Worm (Caenorhabditis elegans) whole organism, late embryonic: ENCODE data around the gene ZK688.12.

Experiments used
- C08G9.2 ChIP-seq: sonication (generic microtip); optimal IDR thresholded peaks from 2 replicates; lab custom pipeline; 2016; ENCODE audit warnings: mild to moderate bottlenecking, missing genetic modification characterization, moderate library complexity, missing compliant biosample characterization
- F13H6.1 ChIP-seq: sonication (generic microtip); optimal IDR thresholded peaks from 2 replicates; lab custom pipeline; 2016; ENCODE audit warnings: missing genetic modification characterization, missing compliant biosample characterization
- K02D7.2 ChIP-seq: sonication (generic microtip); optimal IDR thresholded peaks from 2 replicates; lab custom pipeline; 2017; ENCODE audit warnings: mild to moderate bottlenecking, missing genetic modification characterization, missing compliant biosample characterization
- K09A11.1 ChIP-seq: sonication (generic microtip); optimal IDR thresholded peaks from 2 replicates; lab custom pipeline; 2017; ENCODE audit warnings: antibody characterized with exemption, mild to moderate bottlenecking, missing genetic modification characterization, missing compliant biosample characterization; ENCODE audit not compliant: insufficient read depth
- ahr-1 ChIP-seq: sonication (generic microtip); optimal IDR thresholded peaks from 2 replicates; lab custom pipeline; 2016; ENCODE audit warnings: missing genetic modification characterization, missing compliant biosample characterization
- ama-1 ChIP-seq: fragments of 150-350 bp; optimal IDR thresholded peaks from 2 replicates; lab custom pipeline; 2014
- ceh-14 ChIP-seq: sonication (generic microtip); optimal IDR thresholded peaks from 2 replicates; lab custom pipeline; 2016; ENCODE audit warnings: missing genotype, missing genetic modification characterization, missing compliant biosample characterization
- ceh-18 ChIP-seq: sonication (generic microtip); optimal IDR thresholded peaks from 2 replicates; lab custom pipeline; 2016; ENCODE audit warnings: missing genetic modification characterization, missing compliant biosample characterization
- ceh-19 ChIP-seq: fragments of 200-800 bp; sonication (Bioruptor generic); optimal IDR thresholded peaks from 2 replicates; lab custom pipeline; 2018; ENCODE audit warnings: mild to moderate bottlenecking, missing genetic modification characterization, missing compliant biosample characterization
- ceh-2 ChIP-seq: sonication (generic microtip); optimal IDR thresholded peaks from 2 replicates; lab custom pipeline; 2016; ENCODE audit warnings: missing genotype, missing genetic modification characterization, missing compliant biosample characterization
- ceh-24 ChIP-seq: sonication (generic microtip); optimal IDR thresholded peaks from 2 replicates; lab custom pipeline; 2016; ENCODE audit warnings: mild to moderate bottlenecking, missing genetic modification characterization, missing compliant biosample characterization
- ceh-30 ChIP-seq: fragments of 150-350 bp; optimal IDR thresholded peaks from 2 replicates; lab custom pipeline; 2014; ENCODE audit warnings: missing biosample characterization, missing genetic modification characterization
- ceh-31 ChIP-seq: sonication (generic microtip); optimal IDR thresholded peaks from 2 replicates; lab custom pipeline; 2016; ENCODE audit warnings: missing genetic modification characterization, missing compliant biosample characterization
- ceh-9 ChIP-seq: sonication (generic microtip); optimal IDR thresholded peaks from 2 replicates; lab custom pipeline; 2016; ENCODE audit warnings: mild to moderate bottlenecking, missing genetic modification characterization, inconsistent platforms, missing compliant biosample characterization
- che-1 ChIP-seq: sonication (generic microtip); optimal IDR thresholded peaks from 2 replicates; lab custom pipeline; 2016; ENCODE audit warnings: mild to moderate bottlenecking, missing genetic modification characterization, missing compliant biosample characterization
- elt-4 ChIP-seq: sonication (generic microtip); optimal IDR thresholded peaks from 2 replicates; lab custom pipeline; 2016; ENCODE audit warnings: missing genetic modification characterization, missing compliant biosample characterization
- ets-4 ChIP-seq: sonication (generic microtip); optimal IDR thresholded peaks from 2 replicates; lab custom pipeline; 2016; ENCODE audit warnings: missing genetic modification characterization, missing compliant biosample characterization
- eyg-1 ChIP-seq: sonication (generic microtip); optimal IDR thresholded peaks from 2 replicates; lab custom pipeline; 2016; ENCODE audit warnings: missing genotype, missing genetic modification characterization, missing compliant biosample characterization
- fkh-6 ChIP-seq: sonication (generic microtip); optimal IDR thresholded peaks from 2 replicates; lab custom pipeline; 2016; ENCODE audit warnings: missing genetic modification characterization, missing compliant biosample characterization
- hlh-13 ChIP-seq: fragments of 200-800 bp; sonication (Bioruptor generic); optimal IDR thresholded peaks from 2 replicates; lab custom pipeline; 2018; ENCODE audit warnings: mild to moderate bottlenecking, missing genetic modification characterization, missing compliant biosample characterization
- hlh-30 ChIP-seq: sonication (generic microtip); optimal IDR thresholded peaks from 2 replicates; lab custom pipeline; 2017; ENCODE audit warnings: antibody characterized with exemption, missing genetic modification characterization, missing compliant biosample characterization; ENCODE audit not compliant: insufficient read depth
- hlh-8 ChIP-seq: sonication (generic microtip); optimal IDR thresholded peaks from 2 replicates; lab custom pipeline; 2016; ENCODE audit warnings: missing genotype, missing genetic modification characterization, missing compliant biosample characterization
- madf-2 ChIP-seq: sonication (generic microtip); optimal IDR thresholded peaks from 2 replicates; lab custom pipeline; 2017; ENCODE audit warnings: missing genetic modification characterization, missing compliant biosample characterization
- nhr-11 ChIP-seq: fragments of 150-350 bp; optimal IDR thresholded peaks from 2 replicates; lab custom pipeline; 2014; ENCODE audit warnings: missing biosample characterization, missing genetic modification characterization
- nhr-232 ChIP-seq: sonication (generic microtip); optimal IDR thresholded peaks from 2 replicates; lab custom pipeline; 2016; ENCODE audit warnings: missing genetic modification characterization, missing compliant biosample characterization
- npax-4 ChIP-seq: sonication (generic microtip); optimal IDR thresholded peaks from 2 replicates; lab custom pipeline; 2016; ENCODE audit warnings: missing genetic modification characterization, missing compliant biosample characterization
- pag-3 ChIP-seq: sonication (generic microtip); optimal IDR thresholded peaks from 2 replicates; lab custom pipeline; 2016; ENCODE audit warnings: missing compliant biosample characterization, missing genetic modification characterization, borderline replicate concordance
- pros-1 ChIP-seq: fragments of 150-350 bp; optimal IDR thresholded peaks from 2 replicates; lab custom pipeline; 2014; ENCODE audit warnings: missing biosample characterization, missing genetic modification reagents, missing genetic modification characterization
- sdc-2 ChIP-seq: sonication (generic microtip); optimal IDR thresholded peaks from 2 replicates; lab custom pipeline; 2016; ENCODE audit warnings: missing genotype, missing genetic modification characterization, missing compliant biosample characterization
- sox-2 ChIP-seq: fragments of 200-800 bp; sonication (Bioruptor generic); IDR thresholded peaks from 2 replicates; pipeline ENCODE4 v1.3.6; 2022; ENCODE audit warnings: missing genetic modification reagents, missing genetic modification characterization, missing compliant biosample characterization
- unc-42 ChIP-seq: sonication (generic microtip); optimal IDR thresholded peaks from 2 replicates; lab custom pipeline; 2016; ENCODE audit warnings: missing genotype, missing genetic modification characterization, missing compliant biosample characterization
- unc-55 ChIP-seq: sonication (generic microtip); optimal IDR thresholded peaks from 2 replicates; lab custom pipeline; 2017; ENCODE audit warnings: missing biosample characterization, missing genetic modification reagents, missing genetic modification characterization

Gene ZK688.12

DNA sequence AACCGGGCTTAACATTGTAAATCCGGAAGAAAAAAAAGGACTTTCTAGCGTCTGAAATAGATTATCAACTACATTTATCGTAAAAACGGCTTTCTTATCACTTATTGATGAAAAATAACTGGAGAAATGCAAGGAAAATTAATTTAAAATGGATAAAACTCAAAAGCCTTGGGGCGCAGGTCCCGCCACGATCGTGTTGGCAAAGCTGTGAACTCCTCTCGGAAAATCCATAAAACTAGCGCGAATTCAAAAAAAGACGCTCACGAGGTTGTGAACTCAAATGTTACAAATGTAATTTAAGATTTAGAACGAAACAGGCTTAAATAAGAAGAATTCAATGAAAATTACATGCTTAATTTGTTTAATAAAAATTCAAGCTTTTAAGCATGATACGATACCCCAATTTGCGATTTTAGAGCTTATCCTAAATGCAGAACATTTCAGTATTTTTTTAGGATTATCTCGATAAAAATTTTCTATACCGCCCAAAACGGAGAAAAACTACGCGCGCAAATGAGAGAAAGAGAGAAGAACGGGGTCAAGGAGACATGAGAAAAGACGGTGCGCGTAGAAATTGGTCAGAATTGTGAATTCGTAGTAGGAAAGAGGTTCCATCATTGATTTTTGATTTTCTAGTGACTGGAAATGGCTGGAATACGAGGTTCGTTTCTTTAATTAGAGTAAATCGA, 38.8 kb upstream of the ZK688.12 start, which contains the start of gene C29E4.15:
TSS of gene C29E4.15 (plus strand) at position 547 of the 689 bp plus-strand sequence.
- TF ChIP-seq unc-42 (tag; lab: Kevin White, UChicago) (peak; percentile 19), eyg-1 (tag; lab: Kevin White, UChicago) (no peak)

ce11 chrIII:7950447-7950846, 37.1 kb upstream of the ZK688.12 start:
- TF ChIP-seq F13H6.1 (tag; lab: Kevin White, UChicago) (no peak), K09A11.1 (tag; lab: Kevin White, UChicago) (no peak)

DNA sequence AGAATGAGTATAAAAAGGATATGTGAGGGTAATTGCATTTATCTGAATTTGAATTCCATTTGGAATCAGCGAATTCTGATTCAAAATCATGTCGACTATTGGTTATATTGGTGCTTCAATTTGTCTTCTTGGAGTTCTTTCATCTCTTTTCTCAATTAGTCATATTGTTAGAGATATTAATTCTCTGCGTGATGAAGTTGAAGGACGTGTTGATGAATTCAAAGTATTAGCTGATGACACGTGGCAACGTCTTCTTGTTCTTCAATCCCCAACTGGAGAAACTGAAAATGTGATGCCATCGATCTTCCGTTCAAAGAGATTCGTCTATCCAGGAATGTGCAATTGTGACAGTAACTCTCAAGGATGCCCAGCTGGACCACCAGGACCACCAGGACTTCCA, 35.4 kb upstream of the ZK688.12 start, which contains the start of gene col-90:
TSS of gene col-90 (plus strand) at position 37 of the 400 bp plus-strand sequence.
- no peak for TF ChIP-seq nhr-11 (tag; lab: Kevin White, UChicago)
- TF ChIP-seq ceh-9 (tag; lab: Kevin White, UChicago), result no peak
- no peak for TF ChIP-seq hlh-13 (GFP tag; lab: Kevin White, UChicago)
- no peak for TF ChIP-seq sox-2 (GFP tag; lab: Robert Waterston, UW)
- no peak for TF ChIP-seq ceh-30
- TF ChIP-seq che-1 (tag; lab: Kevin White, UChicago), result no peak
- no peak for TF ChIP-seq ceh-24 (tag; lab: Kevin White, UChicago)
- no peak for TF ChIP-seq K02D7.2 (tag; lab: Kevin White, UChicago)
- no peak for TF ChIP-seq ceh-18 (tag; lab: Kevin White, UChicago)
- TF ChIP-seq F13H6.1 (tag; lab: Kevin White, UChicago), result no peak
- TF ChIP-seq pag-3 (tag; lab: Kevin White, UChicago), result no peak
- TF ChIP-seq sdc-2 (tag; lab: Kevin White, UChicago), result no peak
- TF ChIP-seq ceh-31 (tag; lab: Kevin White, UChicago), result no peak
- TF ChIP-seq C08G9.2 (tag; lab: Kevin White, UChicago), result no peak
- no peak for TF ChIP-seq madf-2 (tag; lab: Kevin White, UChicago)
- TF ChIP-seq ama-1, result no peak
- TF ChIP-seq npax-4 (tag; lab: Kevin White, UChicago), result no peak
- TF ChIP-seq ceh-19, result no peak
- TF ChIP-seq elt-4 (tag; lab: Kevin White, UChicago), result no peak

DNA sequence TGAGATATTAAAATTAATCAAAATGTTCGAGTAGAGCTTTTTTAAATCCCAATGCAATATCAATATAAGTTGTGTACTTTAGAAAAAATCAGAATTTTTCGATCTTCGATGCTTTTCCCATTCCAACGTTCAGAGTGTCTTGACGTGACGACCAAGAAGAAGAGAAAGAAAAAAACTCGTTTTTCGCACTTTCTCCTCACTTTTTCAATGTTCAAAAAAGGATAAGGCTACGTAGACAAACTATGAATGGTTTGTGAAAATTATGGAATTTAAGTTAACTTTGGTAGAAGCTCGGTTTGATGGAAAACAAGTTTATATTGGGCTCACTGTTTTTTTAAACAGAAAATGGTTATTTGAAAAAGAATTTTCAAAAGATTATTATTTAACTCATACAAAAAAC, 34.3 kb upstream of the ZK688.12 start:
- no peak for TF ChIP-seq K09A11.1 (tag; lab: Kevin White, UChicago)
- TF ChIP-seq fkh-6, result no peak
- no peak for TF ChIP-seq ahr-1 (tag; lab: Kevin White, UChicago)
- TF ChIP-seq ceh-14 (tag; lab: Kevin White, UChicago), result no peak
- TF ChIP-seq, all 69 proteins: peak for 0

ce11 chrIII:7946968-7947491, 33.6 kb upstream of the ZK688.12 start, which contains the start of gene gsto-1:
TSS of gene gsto-1 (minus strand) at chrIII:7947018.
- no peak for TF ChIP-seq ceh-24 (tag; lab: Kevin White, UChicago)
- TF ChIP-seq ceh-14 (tag; lab: Kevin White, UChicago), result no peak
- no peak for TF ChIP-seq F13H6.1 (tag; lab: Kevin White, UChicago)
- TF ChIP-seq hlh-8 (tag; lab: Kevin White, UChicago), result no peak
- TF ChIP-seq hlh-30 (tag; lab: Kevin White, UChicago), result no peak
- no peak for TF ChIP-seq ets-4 (tag; lab: Kevin White, UChicago)
- no peak for TF ChIP-seq unc-55 (GFP tag; lab: Kevin White, UChicago)
- no peak for TF ChIP-seq ceh-2 (tag; lab: Kevin White, UChicago)
- no peak for TF ChIP-seq nhr-232 (tag; lab: Kevin White, UChicago)
- TF ChIP-seq pros-1 (tag; lab: Kevin White, UChicago), result no peak
